Worm (Caenorhabditis elegans) whole organism, mixed stage, embryonic: ENCODE measurements around the gene rpl-36.A.

Source experiments
- M03D4.4 ChIP-seq: sonication (generic microtip); optimal IDR thresholded peaks from 2 replicates; lab custom pipeline; 2017; ENCODE audit warnings: mild to moderate bottlenecking, missing genetic modification characterization, missing compliant biosample characterization
- bed-3 ChIP-seq: fragments of 200-800 bp; sonication (Bioruptor generic); optimal IDR thresholded peaks from 3 replicates; lab custom pipeline; 2018; ENCODE audit warnings: mild to moderate bottlenecking, missing genetic modification characterization, moderate library complexity, missing compliant biosample characterization
- mep-1 ChIP-seq: fragments of 150-350 bp; optimal IDR thresholded peaks from 2 replicates; lab custom pipeline; 2017; ENCODE audit warnings: missing biosample characterization, missing genetic modification reagents, missing genetic modification characterization, inconsistent platforms
- mls-2 ChIP-seq: sonication (generic microtip); optimal IDR thresholded peaks from 2 replicates; lab custom pipeline; 2016; ENCODE audit warnings: mild to moderate bottlenecking, missing genetic modification characterization, moderate library complexity, missing compliant biosample characterization
- nhr-12 ChIP-seq: fragments of 150-350 bp; optimal IDR thresholded peaks from 2 replicates; lab custom pipeline; 2014; ENCODE audit warnings: missing biosample characterization, missing genetic modification characterization
- nhr-28 ChIP-seq: fragments of 150-350 bp; optimal IDR thresholded peaks from 2 replicates; lab custom pipeline; 2014; ENCODE audit warnings: missing biosample characterization, missing genetic modification characterization
- sptf-1 ChIP-seq: sonication (generic microtip); optimal IDR thresholded peaks from 2 replicates; lab custom pipeline; 2017; ENCODE audit warnings: mild to moderate bottlenecking, missing genetic modification characterization, moderate library complexity, missing compliant biosample characterization
- unc-120 ChIP-seq: sonication (generic microtip); optimal IDR thresholded peaks from 2 replicates; lab custom pipeline; 2017; ENCODE audit warnings: missing genetic modification characterization, missing compliant biosample characterization; ENCODE audit not compliant: poor library complexity, severe bottlenecking
- ztf-11 ChIP-seq: fragments of 150-350 bp; optimal IDR thresholded peaks from 2 replicates; lab custom pipeline; 2014; ENCODE audit warnings: missing biosample characterization, missing genetic modification characterization

- no peak for TF ChIP-seq sptf-1 (tag; lab: Kevin White, UChicago)
- TF ChIP-seq nhr-28 (tag; lab: Kevin White, UChicago) = no peak
- no peak for TF ChIP-seq M03D4.4 (tag; lab: Kevin White, UChicago)
- TF ChIP-seq mls-2 = no peak
- no peak for TF ChIP-seq nhr-12 (tag; lab: Kevin White, UChicago)
- no peak for TF ChIP-seq ztf-11 (tag; lab: Kevin White, UChicago)
- TF ChIP-seq mep-1 (tag; lab: Kevin White, UChicago) = no peak
- no peak for TF ChIP-seq unc-120
- no peak for TF ChIP-seq bed-3
These were observed 7.6 kb downstream of the rpl-36.A start, which contains the start of gene unc-53 for ce11 chrII:11089356-11089755.
